Fruit fly (Drosophila melanogaster) whole organism, prepupa: ENCODE data around the gene Dad1.
A peak's percentile ranks its signal among the peaks of the same experiment; 100 is the strongest.

Experiments used
- Blimp-1 ChIP-seq: fragments of 200-800 bp; sonication (Bioruptor generic); optimal IDR thresholded peaks from 3 replicates; lab custom pipeline; 2017; ENCODE audit warnings: missing biosample characterization, missing genetic modification characterization, mild to moderate bottlenecking, moderate library complexity, missing genetic modification reagents
- CG10631 ChIP-seq: fragments of 200-800 bp; sonication (Bioruptor generic); optimal IDR thresholded peaks from 2 replicates; lab custom pipeline; 2016; ENCODE audit warnings: missing biosample characterization, missing genetic modification characterization
- CG11294 ChIP-seq: fragments of 200-800 bp; sonication (Bioruptor generic); IDR thresholded peaks from 2 replicates; pipeline ENCODE4 v1.3.6; 2022; ENCODE audit warnings: missing biosample characterization, missing genetic modification characterization
- CG11762 ChIP-seq: fragments of 200-800 bp; sonication (Bioruptor generic); optimal IDR thresholded peaks from 3 replicates; lab custom pipeline; 2016; ENCODE audit warnings: missing biosample characterization, missing genetic modification characterization; ENCODE audit not compliant: insufficient read depth
- CG11902 ChIP-seq: fragments of 200-800 bp; sonication (Bioruptor generic); optimal IDR thresholded peaks from 3 replicates; lab custom pipeline; 2016; ENCODE audit warnings: missing biosample characterization, missing genetic modification characterization
- CG15336 ChIP-seq: fragments of 200-800 bp; sonication (Bioruptor generic); IDR thresholded peaks from 2 replicates; pipeline ENCODE4 v1.3.6; 2022; ENCODE audit warnings: missing biosample characterization, missing genetic modification characterization
- CG1621 ChIP-seq: fragments of 200-800 bp; sonication (Bioruptor generic); optimal IDR thresholded peaks from 3 replicates; lab custom pipeline; 2018; ENCODE audit warnings: missing biosample characterization, mild to moderate bottlenecking, missing genetic modification characterization
- CG16779 ChIP-seq: fragments of 200-800 bp; sonication (Bioruptor generic); optimal IDR thresholded peaks from 3 replicates; lab custom pipeline; 2017; ENCODE audit warnings: missing biosample characterization, mild to moderate bottlenecking, missing genetic modification characterization
- CG3032 ChIP-seq: fragments of 200-800 bp; optimal IDR thresholded peaks from 2 replicates; lab custom pipeline; 2019; ENCODE audit warnings: missing biosample characterization, mild to moderate bottlenecking, missing genetic modification characterization, moderate library complexity
- CG31627 ChIP-seq: fragments of 200-800 bp; sonication (Bioruptor generic); optimal IDR thresholded peaks from 3 replicates; lab custom pipeline; 2016; ENCODE audit warnings: missing biosample characterization, missing genetic modification characterization
- CG32006 ChIP-seq: fragments of 200-800 bp; sonication (Bioruptor generic); optimal IDR thresholded peaks from 3 replicates; lab custom pipeline; 2017; ENCODE audit warnings: missing biosample characterization, mild to moderate bottlenecking, missing genetic modification characterization
- CG34406 ChIP-seq: fragments of 200-800 bp; sonication (Bioruptor generic); optimal IDR thresholded peaks from 3 replicates; lab custom pipeline; 2016; ENCODE audit warnings: missing biosample characterization, missing genetic modification characterization
- CG4318 ChIP-seq: fragments of 200-800 bp; sonication (Bioruptor generic); optimal IDR thresholded peaks from 3 replicates; lab custom pipeline; 2017; ENCODE audit warnings: missing biosample characterization, mild to moderate bottlenecking, missing genetic modification characterization
- CG6163 ChIP-seq: fragments of 200-800 bp; sonication (Bioruptor generic); IDR thresholded peaks from 3 replicates; pipeline ENCODE4 v1.3.6; 2022; ENCODE audit warnings: missing biosample characterization, missing genetic modification characterization
- CG6792 ChIP-seq: fragments of 200-800 bp; sonication (Bioruptor generic); optimal IDR thresholded peaks from 3 replicates; lab custom pipeline; 2016; ENCODE audit warnings: missing biosample characterization, missing genetic modification characterization
- CG6808 ChIP-seq: fragments of 200-800 bp; sonication (Bioruptor generic); optimal IDR thresholded peaks from 3 replicates; lab custom pipeline; 2017; ENCODE audit warnings: missing biosample characterization, missing genetic modification characterization, mild to moderate bottlenecking, moderate library complexity, missing genetic modification reagents
- CG6854 ChIP-seq: fragments of 200-800 bp; sonication (Bioruptor generic); optimal IDR thresholded peaks from 2 replicates; lab custom pipeline; 2017; ENCODE audit warnings: missing biosample characterization, mild to moderate bottlenecking, missing genetic modification characterization
- CG7368 ChIP-seq: fragments of 200-800 bp; sonication (Bioruptor generic); optimal IDR thresholded peaks from 3 replicates; lab custom pipeline; 2016; ENCODE audit warnings: missing biosample characterization, missing genetic modification characterization
- CG8119 ChIP-seq: fragments of 200-800 bp; sonication (Bioruptor generic); IDR thresholded peaks from 3 replicates; pipeline ENCODE4 v1.3.6; 2022; ENCODE audit warnings: missing biosample characterization, missing genetic modification characterization
- CG8319 ChIP-seq: fragments of 200-800 bp; sonication (Bioruptor generic); optimal IDR thresholded peaks from 3 replicates; lab custom pipeline; 2016; ENCODE audit warnings: missing biosample characterization, missing genetic modification characterization
- CG8632 ChIP-seq: fragments of 200-800 bp; sonication (Bioruptor generic); optimal IDR thresholded peaks from 3 replicates; lab custom pipeline; 2016; ENCODE audit warnings: missing biosample characterization, missing genetic modification characterization
- CG9139 ChIP-seq: fragments of 200-800 bp; sonication (Bioruptor generic); optimal IDR thresholded peaks from 3 replicates; lab custom pipeline; 2017; ENCODE audit warnings: missing biosample characterization, mild to moderate bottlenecking, missing genetic modification characterization
- Eip75B ChIP-seq: fragments of 200-800 bp; sonication (Bioruptor generic); optimal IDR thresholded peaks from 3 replicates; lab custom pipeline; 2016; ENCODE audit warnings: missing biosample characterization, missing genetic modification characterization
- Eip93F ChIP-seq: fragments of 200-800 bp; sonication (Bioruptor generic); optimal IDR thresholded peaks from 2 replicates; lab custom pipeline; 2016; ENCODE audit warnings: missing biosample characterization, mild to moderate bottlenecking, missing genetic modification characterization
- Ets21C ChIP-seq: fragments of 200-800 bp; sonication (Bioruptor generic); optimal IDR thresholded peaks from 3 replicates; lab custom pipeline; 2016; ENCODE audit warnings: missing biosample characterization, missing genetic modification characterization
- Ets96B ChIP-seq: fragments of 200-800 bp; optimal IDR thresholded peaks from 2 replicates; lab custom pipeline; 2019; ENCODE audit warnings: missing biosample characterization, mild to moderate bottlenecking, missing genetic modification characterization, moderate library complexity
- Gug ChIP-seq: fragments of 200-800 bp; sonication (Bioruptor generic); IDR thresholded peaks from 2 replicates; pipeline ENCODE4 v1.3.6; 2022; ENCODE audit warnings: missing biosample characterization, missing genetic modification characterization
- Hr38 ChIP-seq: sonication (Bioruptor generic); optimal IDR thresholded peaks from 2 replicates; lab custom pipeline; 2016; ENCODE audit warnings: missing biosample characterization, missing genetic modification characterization
- Hr39 ChIP-seq: fragments of 200-800 bp; sonication (Bioruptor generic); optimal IDR thresholded peaks from 2 replicates; lab custom pipeline; 2016; ENCODE audit warnings: missing biosample characterization, missing genetic modification characterization
- Lpt ChIP-seq: fragments of 200-800 bp; sonication (Bioruptor generic); optimal IDR thresholded peaks from 3 replicates; lab custom pipeline; 2016; ENCODE audit warnings: missing biosample characterization, missing genetic modification characterization
- Met ChIP-seq: fragments of 200-800 bp; sonication (Bioruptor generic); optimal IDR thresholded peaks from 3 replicates; lab custom pipeline; 2016; ENCODE audit warnings: missing biosample characterization, missing genetic modification characterization
- OdsH ChIP-seq: fragments of 200-800 bp; sonication (Bioruptor generic); optimal IDR thresholded peaks from 3 replicates; lab custom pipeline; 2016; ENCODE audit warnings: missing biosample characterization, missing genetic modification characterization
- Smox ChIP-seq: fragments of 200-800 bp; sonication (Bioruptor generic); optimal IDR thresholded peaks from 3 replicates; lab custom pipeline; 2016; ENCODE audit warnings: missing biosample characterization, missing genetic modification characterization
- Sox102F ChIP-seq: fragments of 200-800 bp; sonication (Bioruptor generic); optimal IDR thresholded peaks from 2 replicates; lab custom pipeline; 2016; ENCODE audit warnings: missing biosample characterization, mild to moderate bottlenecking, missing genetic modification characterization
- Sox14 ChIP-seq: fragments of 200-800 bp; sonication (Bioruptor generic); optimal IDR thresholded peaks from 3 replicates; lab custom pipeline; 2016; ENCODE audit warnings: missing biosample characterization, missing genetic modification characterization
- achi ChIP-seq: fragments of 200-800 bp; sonication (Bioruptor generic); optimal IDR thresholded peaks from 3 replicates; lab custom pipeline; 2016; ENCODE audit warnings: missing biosample characterization, missing genetic modification characterization
- acj6 ChIP-seq: fragments of 200-800 bp; sonication (Bioruptor generic); optimal IDR thresholded peaks from 3 replicates; lab custom pipeline; 2016; ENCODE audit warnings: missing biosample characterization, missing genetic modification characterization
- cyc ChIP-seq: fragments of 200-800 bp; sonication (Bioruptor generic); optimal IDR thresholded peaks from 3 replicates; lab custom pipeline; 2016; ENCODE audit warnings: missing biosample characterization, missing genetic modification characterization
- dac ChIP-seq: fragments of 200-800 bp; sonication (Bioruptor generic); optimal IDR thresholded peaks from 2 replicates; lab custom pipeline; 2017; ENCODE audit warnings: missing biosample characterization, mild to moderate bottlenecking, missing genetic modification characterization
- dsx ChIP-seq: fragments of 200-800 bp; optimal IDR thresholded peaks from 3 replicates; lab custom pipeline; 2019; ENCODE audit warnings: missing biosample characterization, mild to moderate bottlenecking, missing genetic modification characterization, moderate library complexity; ENCODE audit not compliant: poor library complexity, severe bottlenecking
- eg ChIP-seq: fragments of 200-800 bp; sonication (Bioruptor generic); IDR thresholded peaks from 3 replicates; pipeline ENCODE4 v1.3.6; 2022; ENCODE audit warnings: missing biosample characterization, missing genetic modification characterization
- esn ChIP-seq: fragments of 200-800 bp; sonication (Bioruptor generic); optimal IDR thresholded peaks from 2 replicates; lab custom pipeline; 2016; ENCODE audit warnings: missing biosample characterization, mild to moderate bottlenecking, missing genetic modification characterization, moderate library complexity
- fd59A ChIP-seq: fragments of 200-800 bp; sonication (Bioruptor generic); optimal IDR thresholded peaks from 2 replicates; lab custom pipeline; 2017; ENCODE audit warnings: missing biosample characterization, mild to moderate bottlenecking, missing genetic modification characterization, missing genetic modification reagents
- fkh ChIP-seq: fragments of 200-800 bp; sonication (Bioruptor generic); optimal IDR thresholded peaks from 3 replicates; lab custom pipeline; 2017; ENCODE audit warnings: missing biosample characterization, mild to moderate bottlenecking, missing genetic modification characterization, moderate library complexity
- lz ChIP-seq: fragments of 200-800 bp; sonication (Bioruptor generic); optimal IDR thresholded peaks from 3 replicates; lab custom pipeline; 2016; ENCODE audit warnings: missing biosample characterization, missing genetic modification characterization
- net ChIP-seq: fragments of 200-800 bp; sonication (Bioruptor generic); optimal IDR thresholded peaks from 3 replicates; lab custom pipeline; 2016; ENCODE audit warnings: missing biosample characterization, missing genetic modification characterization
- pdm3 ChIP-seq: fragments of 200-800 bp; sonication (Bioruptor generic); optimal IDR thresholded peaks from 3 replicates; lab custom pipeline; 2016; ENCODE audit warnings: missing biosample characterization, missing genetic modification characterization
- spab ChIP-seq: fragments of 200-800 bp; sonication (Bioruptor generic); optimal IDR thresholded peaks from 2 replicates; lab custom pipeline; 2017; ENCODE audit warnings: missing biosample characterization, mild to moderate bottlenecking, missing genetic modification characterization, missing genetic modification reagents
- ss ChIP-seq, 2 experiments: fragments of 200-800 bp; sonication (Bioruptor generic); optimal IDR thresholded peaks; 2 replicates in 1 of 2; 3 replicates in 1 of 2; lab custom pipeline; 2017 to 2018; ENCODE audit warnings: mild to moderate bottlenecking in 2 of 2, missing biosample characterization in 2 of 2, missing genetic modification characterization in 2 of 2, moderate library complexity in 1 of 2
- topi ChIP-seq: fragments of 200-800 bp; sonication (Bioruptor generic); optimal IDR thresholded peaks from 3 replicates; lab custom pipeline; 2016; ENCODE audit warnings: missing biosample characterization, missing genetic modification characterization

The Dad1 gene

DNA sequence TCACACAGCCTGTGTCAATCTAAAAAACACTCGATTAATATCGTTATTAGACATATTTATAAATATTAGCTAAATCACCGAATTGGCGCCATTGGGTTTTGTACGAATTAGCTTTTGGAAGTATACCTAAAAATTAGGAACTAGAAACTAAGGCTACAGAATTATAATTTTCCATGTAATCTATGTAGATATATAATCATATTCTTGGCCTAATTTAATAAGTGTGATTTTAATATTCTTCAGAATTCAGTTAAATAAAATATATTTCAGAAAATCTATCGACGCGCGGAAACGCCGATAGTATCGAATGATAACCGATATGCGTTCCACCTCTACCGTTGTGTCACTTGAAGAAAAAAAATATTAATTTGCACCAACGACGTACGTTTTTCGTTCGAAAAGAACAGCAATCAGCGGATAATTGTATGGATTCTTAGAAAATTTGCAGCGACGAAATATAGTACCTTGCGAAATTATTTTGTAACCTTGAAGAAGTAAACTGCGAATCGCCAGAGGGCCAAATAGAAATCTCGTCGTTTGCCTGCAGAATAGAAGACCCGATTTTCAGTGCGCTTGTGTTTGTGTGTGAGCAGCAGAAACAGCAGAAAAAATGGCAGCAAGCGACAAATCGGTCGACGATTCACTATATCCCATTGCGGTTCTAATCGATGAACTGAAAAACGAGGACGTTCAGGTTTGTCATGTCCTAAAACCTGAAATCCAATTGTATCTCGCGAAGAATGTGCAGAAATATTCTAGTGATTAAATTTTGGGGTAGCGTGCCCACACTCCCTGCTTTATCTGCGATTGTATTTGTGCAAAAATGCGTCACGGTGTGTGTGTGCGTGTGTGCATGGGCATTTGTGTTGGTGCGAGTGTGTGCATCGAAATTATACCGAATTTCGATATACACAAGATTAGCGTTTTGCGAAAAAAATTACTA lies 18.0 kb downstream of the Dad1 start, which contains the start of gene Pp2A-29B:
Gene Pp2A-29B, plus strand, starts transcription at position 338 of the 943 bp plus-strand sequence.
- TF ChIP-seq CG8119: no peak
- peak; percentile 48 for TF ChIP-seq Hr39 (GFP tag; lab: Kevin White, UChicago)
- no peak for TF ChIP-seq CG32006 (GFP tag; lab: Kevin White, UChicago)
- no peak for TF ChIP-seq CG9139 (GFP tag; lab: Kevin White, UChicago)
- TF ChIP-seq CG1621 (tag; lab: Kevin White, UChicago): no peak
- TF ChIP-seq Smox (GFP tag; lab: Kevin White, UChicago): peak; percentile 58
- no peak for TF ChIP-seq CG6808 (GFP tag; lab: Kevin White, UChicago)
- TF ChIP-seq Sox102F: peak; percentile 42
- TF ChIP-seq Gug (GFP tag; lab: Robert Waterston, UW): no peak
- peak; percentile 42 for TF ChIP-seq CG31627 (GFP tag; lab: Kevin White, UChicago)
- peak; percentile 38 for TF ChIP-seq CG11902 (GFP tag; lab: Kevin White, UChicago)
- TF ChIP-seq Ets21C (GFP tag; lab: Kevin White, UChicago): peak; percentile 50
- no peak for TF ChIP-seq Lpt
- no peak for TF ChIP-seq spab (GFP tag; lab: Kevin White, UChicago)
- no peak for TF ChIP-seq Hr38
- TF ChIP-seq achi (GFP tag; lab: Kevin White, UChicago): peak; percentile 92
- TF ChIP-seq CG8632 (GFP tag; lab: Kevin White, UChicago): no peak
- no peak for TF ChIP-seq CG7368
- TF ChIP-seq net (GFP tag; lab: Kevin White, UChicago): no peak
- TF ChIP-seq Sox14 (GFP tag; lab: Kevin White, UChicago): no peak
- TF ChIP-seq Eip93F (GFP tag; lab: Kevin White, UChicago): no peak
- TF ChIP-seq acj6 (GFP tag; lab: Kevin White, UChicago): peak; percentile 15
- no peak for TF ChIP-seq CG8319 (GFP tag; lab: Kevin White, UChicago)
- no peak for TF ChIP-seq CG11762 (GFP tag; lab: Kevin White, UChicago)
- peak; percentile 40 for TF ChIP-seq Met
- no peak for TF ChIP-seq fd59A (GFP tag; lab: Kevin White, UChicago)
- TF ChIP-seq CG6854: no peak
- TF ChIP-seq CG16779: no peak
- TF ChIP-seq CG4318 (GFP tag; lab: Kevin White, UChicago): no peak
- TF ChIP-seq CG15336 (GFP tag; lab: Robert Waterston, UW): no peak
- peak; percentile 45 for TF ChIP-seq CG10631
- TF ChIP-seq topi (GFP tag; lab: Kevin White, UChicago): peak; percentile 39
- TF ChIP-seq CG3032 (tag; lab: Kevin White, UChicago): peak; percentile 12
- TF ChIP-seq CG34406 (GFP tag; lab: Kevin White, UChicago): no peak
- peak; percentile 55 for TF ChIP-seq lz (GFP tag; lab: Kevin White, UChicago)
- TF ChIP-seq dac (GFP tag; lab: Kevin White, UChicago): no peak
- TF ChIP-seq esn (GFP tag; lab: Kevin White, UChicago): peak; percentile 54
- peak; percentile 12 for TF ChIP-seq Ets96B (tag; lab: Kevin White, UChicago)
- no peak for TF ChIP-seq eg (GFP tag; lab: Robert Waterston, UW)
- peak; percentile 36 for TF ChIP-seq OdsH (GFP tag; lab: Kevin White, UChicago)
- TF ChIP-seq Eip75B: peak; percentile 31
- TF ChIP-seq fkh (GFP tag; lab: Kevin White, UChicago): peak; percentile 75
- peak in 1 of 2 experiments; percentile 48 for TF ChIP-seq ss (GFP tag; optimal IDR thresholded peaks at IDR 0.05; lab: Kevin White, UChicago)
- TF ChIP-seq pdm3 (GFP tag; lab: Kevin White, UChicago): peak; percentile 46
- TF ChIP-seq cyc: peak; percentile 10
- 0 out of 3 replicates have a peak, but pooled peaks have one; percentile 6 for TF ChIP-seq CG6163
- TF ChIP-seq Blimp-1 (GFP tag; lab: Kevin White, UChicago): no peak
- no peak for TF ChIP-seq CG6792 (GFP tag; lab: Kevin White, UChicago)
- no peak for TF ChIP-seq CG11294 (GFP tag; lab: Robert Waterston, UW)
- no peak for TF ChIP-seq dsx (GFP tag; lab: Kevin White, UChicago)
